Fruit fly (Drosophila melanogaster): ENCODE measurements around the gene Ugt303A1.

Ugt303A1 gene

dm6 chr3R:11208766-11209331, 33.5 kb downstream of the Ugt303A1 start:
- TF ChIP-seq Myc (optimal IDR thresholded peaks at IDR 0.05) (no peak), h (optimal IDR thresholded peaks at IDR 0.05) (no peak), ttk (optimal IDR thresholded peaks at IDR 0.05) (no peak), Sin3A (optimal IDR thresholded peaks at IDR 0.05) (no peak), psq (optimal IDR thresholded peaks at IDR 0.05) (no peak), insv (optimal IDR thresholded peaks at IDR 0.05) (no peak)

- TF ChIP-seq h (optimal IDR thresholded peaks at IDR 0.05) (no peak), Myc (optimal IDR thresholded peaks at IDR 0.05) (no peak), ttk (optimal IDR thresholded peaks at IDR 0.05) (no peak), psq (optimal IDR thresholded peaks at IDR 0.05) (no peak), Sin3A (optimal IDR thresholded peaks at IDR 0.05) (no peak), insv (optimal IDR thresholded peaks at IDR 0.05) (no peak)
Measured at dm6 chr3R:11209801-11210402, 34.6 kb downstream of the Ugt303A1 start, which contains the start of the genes SdhC and Tctp. Gene SdhC, minus strand, starts transcription at chr3R:11209849. Gene Tctp, plus strand, starts transcription at chr3R:11210247.

- TF ChIP-seq insv (optimal IDR thresholded peaks at IDR 0.05) (no peak), Myc (optimal IDR thresholded peaks at IDR 0.05) (no peak), h (optimal IDR thresholded peaks at IDR 0.05) (no peak), psq (optimal IDR thresholded peaks at IDR 0.05) (no peak), Sin3A (optimal IDR thresholded peaks at IDR 0.05) (no peak), ttk (optimal IDR thresholded peaks at IDR 0.05) (no peak)
Measured at dm6 chr3R:11211291-11212061, 36.1 kb downstream of the Ugt303A1 start.

- TF ChIP-seq Sin3A (optimal IDR thresholded peaks at IDR 0.05) (no peak), insv (optimal IDR thresholded peaks at IDR 0.05) (no peak), Myc (optimal IDR thresholded peaks at IDR 0.05) (no peak), psq (optimal IDR thresholded peaks at IDR 0.05) (no peak), ttk (optimal IDR thresholded peaks at IDR 0.05) (no peak), h (optimal IDR thresholded peaks at IDR 0.05) (no peak)
Measured at dm6 chr3R:11214449-11214950, 39.2 kb downstream of the Ugt303A1 start, which contains the start of gene ZnT86D. Gene ZnT86D, minus strand, starts transcription at chr3R:11214539.

- no peak for TF ChIP-seq Myc (optimal IDR thresholded peaks at IDR 0.05)
- TF ChIP-seq h (optimal IDR thresholded peaks at IDR 0.05): no peak
- no peak for TF ChIP-seq Sin3A (optimal IDR thresholded peaks at IDR 0.05)
- TF ChIP-seq insv (optimal IDR thresholded peaks at IDR 0.05): no peak
- TF ChIP-seq ttk (optimal IDR thresholded peaks at IDR 0.05): no peak
- TF ChIP-seq psq (optimal IDR thresholded peaks at IDR 0.05): no peak
Measured at dm6 chr3R:11216156-11216630, 40.9 kb downstream of the Ugt303A1 start, which contains the start of the genes RpS25 and CG4820. Gene RpS25, minus strand, starts transcription at chr3R:11216287. Gene CG4820, plus strand, starts transcription at chr3R:11216535.

- TF ChIP-seq Sin3A (optimal IDR thresholded peaks at IDR 0.05) (no peak), ttk (optimal IDR thresholded peaks at IDR 0.05) (no peak), insv (optimal IDR thresholded peaks at IDR 0.05) (no peak), h (optimal IDR thresholded peaks at IDR 0.05) (no peak), psq (optimal IDR thresholded peaks at IDR 0.05) (no peak), Myc (optimal IDR thresholded peaks at IDR 0.05) (no peak)
Measured at dm6 chr3R:11219883-11220282, 44.6 kb downstream of the Ugt303A1 start, which contains the start of gene CG6689. Gene CG6689, minus strand, starts transcription at chr3R:11220064.

- TF ChIP-seq Myc (optimal IDR thresholded peaks at IDR 0.05): no peak
- TF ChIP-seq Sin3A (optimal IDR thresholded peaks at IDR 0.05): no peak
- no peak for TF ChIP-seq insv (optimal IDR thresholded peaks at IDR 0.05)
- no peak for TF ChIP-seq psq (optimal IDR thresholded peaks at IDR 0.05)
- TF ChIP-seq ttk (optimal IDR thresholded peaks at IDR 0.05): no peak
- no peak for TF ChIP-seq h (optimal IDR thresholded peaks at IDR 0.05)
Measured at dm6 chr3R:11221437-11222230, 46.3 kb downstream of the Ugt303A1 start, which contains the start of the genes CG6693 and RpL3. Gene CG6693, minus strand, starts transcription at chr3R:11221639. Gene RpL3, plus strand, starts transcription at chr3R:11221894.

dm6 chr3R:11222587-11222986, 47.3 kb downstream of the Ugt303A1 start:
- TF ChIP-seq insv (optimal IDR thresholded peaks at IDR 0.05) (no peak), ttk (optimal IDR thresholded peaks at IDR 0.05) (no peak), psq (optimal IDR thresholded peaks at IDR 0.05) (no peak), Sin3A (optimal IDR thresholded peaks at IDR 0.05) (no peak), Myc (optimal IDR thresholded peaks at IDR 0.05) (no peak), h (optimal IDR thresholded peaks at IDR 0.05) (no peak)

dm6 chr3R:11224478-11224877, 49.1 kb downstream of the Ugt303A1 start:
- TF ChIP-seq insv (optimal IDR thresholded peaks at IDR 0.05) (no peak), Myc (optimal IDR thresholded peaks at IDR 0.05) (no peak), ttk (optimal IDR thresholded peaks at IDR 0.05) (no peak), Sin3A (optimal IDR thresholded peaks at IDR 0.05) (no peak), h (optimal IDR thresholded peaks at IDR 0.05) (no peak), psq (optimal IDR thresholded peaks at IDR 0.05) (no peak)

- TF ChIP-seq h (optimal IDR thresholded peaks at IDR 0.05) (no peak), Myc (optimal IDR thresholded peaks at IDR 0.05) (no peak), psq (optimal IDR thresholded peaks at IDR 0.05) (no peak)
Measured at dm6 chr3R:11225220-11225619, 49.9 kb downstream of the Ugt303A1 start, which contains the start of gene scpr-C. Gene scpr-C, plus strand, starts transcription at chr3R:11225520.

- TF ChIP-seq h (optimal IDR thresholded peaks at IDR 0.05) (no peak), Sin3A (optimal IDR thresholded peaks at IDR 0.05) (no peak), Myc (optimal IDR thresholded peaks at IDR 0.05) (no peak), ttk (optimal IDR thresholded peaks at IDR 0.05) (no peak), insv (optimal IDR thresholded peaks at IDR 0.05) (no peak), psq (optimal IDR thresholded peaks at IDR 0.05) (no peak)
Measured at dm6 chr3R:11226496-11226895, 51.2 kb downstream of the Ugt303A1 start, which contains the start of gene CG17726. Gene CG17726, plus strand, starts transcription at chr3R:11226762.
